Worm (Caenorhabditis elegans): Measurements from ENCODE around the gene C18B2.4.
A peak's percentile ranks its signal among the peaks of the same experiment; 100 is the strongest.

C18B2.4 gene

DNA sequence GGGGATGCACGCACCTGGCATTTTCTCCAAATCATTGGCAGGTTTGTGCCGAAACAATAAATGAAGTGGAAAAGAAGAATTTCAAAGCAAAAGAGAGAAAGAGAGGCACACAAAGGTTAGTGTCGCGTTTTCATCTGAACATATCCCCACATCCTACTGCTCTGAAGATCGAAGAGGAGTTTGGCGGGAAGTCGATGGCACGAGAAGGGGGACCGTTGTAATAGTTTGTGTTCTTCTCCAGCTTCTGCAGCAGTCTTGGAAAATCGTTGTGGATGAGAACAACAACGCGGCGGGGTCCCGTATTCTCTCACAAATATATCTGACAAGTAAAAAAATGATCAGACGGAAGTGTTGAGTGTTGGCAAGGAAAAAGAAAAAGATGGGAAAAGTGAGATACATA, 40.4 kb upstream of the C18B2.4 start:
- TF ChIP-seq zip-8 (tag; optimal IDR thresholded peaks at IDR 0.05) (no peak), hlh-1 (tag; optimal IDR thresholded peaks at IDR 0.05) (peak; percentile 59), unc-120 (tag; optimal IDR thresholded peaks at IDR 0.05; ENCODE audit: poor library complexity, severe bottlenecking) (peak; percentile 27)

DNA sequence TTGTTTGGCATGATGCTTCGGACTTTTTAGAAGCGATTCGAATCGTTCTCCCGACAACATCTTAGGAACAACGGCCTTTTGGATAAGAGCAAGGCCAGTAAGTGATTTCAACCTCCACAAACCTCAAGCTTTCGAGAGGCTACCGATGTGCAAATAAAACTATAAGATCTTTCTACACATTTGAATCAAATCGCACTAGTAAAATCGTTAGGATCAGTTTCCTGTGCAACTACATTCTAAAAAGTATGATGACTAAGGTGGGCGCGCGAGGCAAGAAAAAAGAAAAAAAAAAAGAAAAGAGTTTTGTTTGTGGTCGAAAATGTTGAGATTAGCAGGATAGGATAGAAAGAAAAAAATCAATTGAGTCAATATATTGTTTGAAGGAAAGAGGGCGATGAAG, 39.3 kb upstream of the C18B2.4 start, which contains the start of gene tmem-24:
Gene tmem-24, minus strand, starts transcription at position 101 of the 400 bp plus-strand sequence.
- TF ChIP-seq lin-32 (GFP tag; optimal IDR thresholded peaks at IDR 0.05) (no peak), ztf-11 (tag; optimal IDR thresholded peaks at IDR 0.05) (no peak), drap-1 (GFP tag; optimal IDR thresholded peaks at IDR 0.05) (no peak), ceh-43 (GFP tag; optimal IDR thresholded peaks at IDR 0.05) (no peak), unc-120 (tag; optimal IDR thresholded peaks at IDR 0.05; ENCODE audit: poor library complexity, severe bottlenecking) (no peak), zip-8 (tag; optimal IDR thresholded peaks at IDR 0.05) (no peak), nhr-2 (tag; optimal IDR thresholded peaks at IDR 0.05) (no peak), blmp-1 (tag; optimal IDR thresholded peaks at IDR 0.05) (no peak), ceh-83 (GFP tag; optimal IDR thresholded peaks at IDR 0.05) (no peak), bed-3 (GFP tag; optimal IDR thresholded peaks at IDR 0.05) (no peak), mep-1 (tag; optimal IDR thresholded peaks at IDR 0.05) (no peak), pha-4 (tag; optimal IDR thresholded peaks at IDR 0.05) (no peak), snpc-4 (tag; optimal IDR thresholded peaks at IDR 0.05) (no peak), mls-2 (tag; optimal IDR thresholded peaks at IDR 0.05) (no peak), hlh-1 (tag; optimal IDR thresholded peaks at IDR 0.05) (no peak), ham-2 (GFP tag; optimal IDR thresholded peaks at IDR 0.05) (no peak), nhr-12 (tag; optimal IDR thresholded peaks at IDR 0.05) (no peak), mab-5 (tag; optimal IDR thresholded peaks at IDR 0.05) (no peak), lin-13 (tag; optimal IDR thresholded peaks at IDR 0.05) (no peak)

DNA sequence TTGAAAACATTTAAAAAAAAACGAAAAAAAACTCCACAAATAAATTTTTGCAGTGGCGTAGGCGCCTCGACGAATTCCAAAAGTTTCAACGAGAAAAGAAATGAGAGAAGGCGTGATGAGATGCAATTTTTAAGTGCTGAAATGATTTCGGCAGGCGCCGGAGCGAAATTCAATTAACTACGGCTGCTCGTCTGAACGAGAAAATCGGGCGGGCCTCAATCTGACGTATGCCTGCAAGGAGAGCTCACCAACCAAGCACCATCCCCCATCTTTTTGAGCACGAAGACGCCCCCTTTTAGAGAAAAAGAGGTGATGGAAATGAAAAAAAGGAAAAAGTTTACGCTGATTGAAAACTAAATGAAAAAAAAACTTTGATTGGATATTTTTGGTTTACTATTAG, 29.2 kb upstream of the C18B2.4 start:
- TF ChIP-seq ces-1 (GFP tag; optimal IDR thresholded peaks at IDR 0.05) (peak; percentile 18), lin-13 (tag; optimal IDR thresholded peaks at IDR 0.05) (no peak)

DNA sequence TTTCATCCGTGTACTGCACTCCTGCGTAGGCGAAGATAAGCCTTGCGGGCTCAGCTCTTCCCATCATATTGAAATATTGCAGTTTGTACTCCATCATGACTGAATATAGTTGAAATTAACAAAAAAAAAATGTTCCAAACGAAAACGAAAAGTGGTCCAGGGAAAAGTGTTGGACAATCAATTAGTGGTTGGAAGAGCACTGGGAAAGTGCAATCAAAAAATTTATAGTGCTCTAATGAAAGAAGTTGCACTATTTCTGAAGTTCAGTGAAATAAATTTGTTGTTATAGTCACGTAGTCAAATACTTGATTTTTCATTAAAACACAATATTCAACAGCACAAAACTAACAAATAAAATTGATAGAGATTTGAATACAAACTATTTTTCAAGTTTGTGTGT, 28.1 kb upstream of the C18B2.4 start, which contains the start of gene gst-11:
Gene gst-11, minus strand, starts transcription at position 101 of the 400 bp plus-strand sequence.
- TF ChIP-seq tbx-8 (GFP tag; optimal IDR thresholded peaks at IDR 0.05) (no peak), unc-120 (tag; optimal IDR thresholded peaks at IDR 0.05; ENCODE audit: poor library complexity, severe bottlenecking) (no peak)

DNA sequence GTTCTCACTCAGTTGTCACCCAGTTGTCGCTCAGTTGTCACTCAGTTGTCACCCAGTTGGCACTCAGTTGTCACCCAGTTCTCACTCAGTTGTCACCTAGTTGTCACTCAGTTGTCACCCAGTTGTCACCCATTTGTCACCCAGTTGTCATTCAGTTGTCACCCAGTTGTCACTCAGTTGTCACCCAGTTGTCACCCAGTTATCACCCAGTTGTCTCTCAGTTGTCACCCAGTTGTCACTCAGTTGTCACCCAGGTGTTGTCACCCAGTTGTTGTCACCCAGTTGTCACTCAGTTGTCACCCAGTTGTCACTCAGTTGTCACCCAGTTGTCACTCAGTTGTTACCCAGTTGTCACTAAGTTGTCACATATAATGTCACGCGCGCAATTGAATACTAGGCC, 26.0 kb upstream of the C18B2.4 start:
- TF ChIP-seq sptf-1 (tag; optimal IDR thresholded peaks at IDR 0.05) = no peak
- TF ChIP-seq unc-39 (tag; optimal IDR thresholded peaks at IDR 0.05) = no peak
- no peak for TF ChIP-seq lsy-2 (tag; optimal IDR thresholded peaks at IDR 0.05)
- no peak for TF ChIP-seq ces-1 (GFP tag; optimal IDR thresholded peaks at IDR 0.05)
- no peak for TF ChIP-seq bed-3 (GFP tag; optimal IDR thresholded peaks at IDR 0.05)
- no peak for TF ChIP-seq zip-8 (tag; optimal IDR thresholded peaks at IDR 0.05)
- no peak for TF ChIP-seq flh-1 (GFP tag; optimal IDR thresholded peaks at IDR 0.05)
- no peak for TF ChIP-seq unc-120 (tag; optimal IDR thresholded peaks at IDR 0.05; ENCODE audit: poor library complexity, severe bottlenecking)
- TF ChIP-seq tbx-8 (GFP tag; optimal IDR thresholded peaks at IDR 0.05) = peak; percentile 98

DNA sequence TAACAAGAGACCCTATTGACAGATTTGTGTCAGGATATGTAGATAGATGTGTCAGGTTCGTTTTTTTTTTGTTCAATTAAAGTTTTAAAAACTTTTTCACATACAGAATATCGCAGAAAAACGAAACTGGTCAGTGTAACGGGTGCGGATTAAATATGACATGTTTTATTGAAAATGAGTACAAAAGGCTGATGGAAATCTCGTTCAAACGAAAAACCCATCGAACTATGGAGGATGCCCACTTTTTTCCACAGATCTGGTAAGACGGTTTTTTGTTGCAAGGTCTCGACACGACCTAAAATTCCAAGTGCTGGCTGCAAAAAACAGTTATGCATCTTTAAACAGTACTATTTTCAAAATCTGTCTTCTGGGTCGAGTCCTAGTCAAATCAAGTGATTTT, 24.5 kb upstream of the C18B2.4 start:
- TF ChIP-seq zip-8 (tag; optimal IDR thresholded peaks at IDR 0.05) (no peak), elt-1 (tag; optimal IDR thresholded peaks at IDR 0.05; ENCODE audit: borderline replicate concordance, insufficient read depth) (no peak), ham-2 (GFP tag; optimal IDR thresholded peaks at IDR 0.05) (no peak), pha-4 (tag; optimal IDR thresholded peaks at IDR 0.05) (no peak), nhr-76 (tag; optimal IDR thresholded peaks at IDR 0.05) (no peak), M03D4.4 (tag; optimal IDR thresholded peaks at IDR 0.05) (no peak), nhr-237 (tag; optimal IDR thresholded peaks at IDR 0.05) (no peak), nhr-28 (tag; optimal IDR thresholded peaks at IDR 0.05) (no peak), snpc-4 (tag; optimal IDR thresholded peaks at IDR 0.05) (no peak), sem-2 (GFP tag; optimal IDR thresholded peaks at IDR 0.05) (no peak), mep-1 (tag; optimal IDR thresholded peaks at IDR 0.05) (no peak), mab-5 (tag; optimal IDR thresholded peaks at IDR 0.05) (no peak), drap-1 (GFP tag; optimal IDR thresholded peaks at IDR 0.05) (no peak), blmp-1 (tag; optimal IDR thresholded peaks at IDR 0.05) (no peak), sptf-1 (tag; optimal IDR thresholded peaks at IDR 0.05) (no peak)

All from whole organism, mixed stage, embryonic.